Worm (Caenorhabditis elegans): ENCODE measurements around the gene C39B5.10.

DNA sequence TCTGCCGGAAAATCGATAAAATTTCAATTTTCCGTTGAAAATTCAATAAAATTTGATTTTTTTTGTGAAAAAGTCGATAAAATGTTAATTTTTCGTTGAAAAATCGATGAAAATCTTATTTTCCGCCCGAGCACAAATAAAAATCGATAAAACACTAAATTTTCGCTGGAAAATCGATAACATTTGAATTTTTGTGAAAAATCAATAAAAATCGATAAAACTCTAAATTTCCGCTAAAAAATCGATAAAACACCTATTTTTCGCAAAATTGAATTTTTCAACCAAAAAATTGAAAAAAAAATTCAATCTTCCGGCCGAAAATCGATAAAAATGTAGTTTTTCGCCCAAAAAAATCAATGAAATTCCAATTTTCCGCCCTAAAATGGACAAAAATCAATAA lies 34.3 kb downstream of the C39B5.10 start:
- TF ChIP-seq nhr-12 (tag; optimal IDR thresholded peaks at IDR 0.05) (no peak), lin-15B (tag; optimal IDR thresholded peaks at IDR 0.05) (no peak), jun-1 (tag; optimal IDR thresholded peaks at IDR 0.05) (no peak), lsy-12 (tag; optimal IDR thresholded peaks at IDR 0.05) (no peak), aly-2 (tag; optimal IDR thresholded peaks at IDR 0.05) (no peak), ceh-82 (tag; optimal IDR thresholded peaks at IDR 0.05) (no peak), elt-2 (tag; optimal IDR thresholded peaks at IDR 0.05) (no peak), mdl-1 (tag; optimal IDR thresholded peaks at IDR 0.05) (no peak), snpc-4 (tag; optimal IDR thresholded peaks at IDR 0.05) (no peak), tbx-2 (tag; optimal IDR thresholded peaks at IDR 0.05) (no peak), fos-1 (tag; optimal IDR thresholded peaks at IDR 0.05) (no peak)

Measured in whole organism, L3 larva.